Fruit fly (Drosophila melanogaster): ENCODE data around the gene CG7407.

DNA sequence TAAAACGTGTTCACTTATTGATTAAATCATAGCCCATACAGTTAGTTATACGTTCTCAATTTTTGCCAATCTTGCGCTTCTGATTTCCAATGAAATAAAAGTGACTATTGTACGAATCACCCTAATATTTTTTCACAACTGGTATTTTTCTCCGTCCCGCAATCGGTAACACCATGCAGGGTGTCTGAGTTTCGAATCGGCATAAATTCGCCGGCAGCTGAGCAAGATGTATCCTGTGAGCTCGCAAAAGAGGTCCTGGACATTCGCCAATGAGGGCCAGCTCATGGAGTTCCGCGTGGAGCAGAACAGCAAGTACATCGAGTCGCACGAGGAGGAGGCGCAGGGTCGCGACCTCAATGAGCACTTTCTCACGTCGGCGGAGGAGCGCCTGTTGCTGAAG lies 1.5 kb upstream of the CG7407 start, which contains the start of gene CycH:
- TF ChIP-seq psq (GFP tag; optimal IDR thresholded peaks at IDR 0.05): no peak
- no peak for TF ChIP-seq dsf (GFP tag; optimal IDR thresholded peaks at IDR 0.05; ENCODE audit: borderline replicate concordance)
- TF ChIP-seq N (GFP tag; optimal IDR thresholded peaks at IDR 0.05): no peak
- TF ChIP-seq Rel (GFP tag; optimal IDR thresholded peaks at IDR 0.05): no peak
- TF ChIP-seq Rel (tag; optimal IDR thresholded peaks at IDR 0.05): no peak
- TF ChIP-seq Vsx2 (GFP tag; optimal IDR thresholded peaks at IDR 0.05; ENCODE audit: partially characterized antibody): no peak
- no peak for TF ChIP-seq Jra (GFP tag; optimal IDR thresholded peaks at IDR 0.05)
- no peak for TF ChIP-seq Abd-B (GFP tag; optimal IDR thresholded peaks at IDR 0.05)
- no peak for TF ChIP-seq pan (optimal IDR thresholded peaks at IDR 0.05)

Data from whole organism, wandering third instar larva.